Worm (Caenorhabditis elegans): ENCODE results near the gene R05G6.3.
A peak's percentile ranks its signal among the peaks of the same experiment; 100 is the strongest.

R05G6.3 gene

DNA sequence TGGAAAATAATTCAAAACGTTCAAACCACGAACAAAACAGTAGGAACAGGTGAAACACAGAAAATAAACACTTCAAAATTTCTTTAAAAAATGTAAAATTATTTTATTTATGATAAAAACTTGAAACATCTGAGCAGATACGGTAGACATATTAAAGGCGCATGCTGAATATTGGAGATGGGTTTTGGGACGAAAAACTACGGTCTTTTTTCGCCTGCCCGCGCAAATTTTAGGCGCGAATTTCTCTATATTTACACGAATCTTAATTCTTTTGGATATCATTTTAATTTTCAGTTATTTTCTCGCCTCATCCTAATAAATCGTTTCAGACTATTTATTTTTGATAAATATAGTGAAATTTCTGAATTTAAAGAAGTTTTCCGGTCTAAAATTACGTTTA is 38.7 kb upstream of the R05G6.3 start (continued):
- TF ChIP-seq lin-26 (GFP tag; IDR thresholded peaks at IDR 0.05) = no peak
- peak in 2 of 3 experiments; percentile 25 to 64 for TF ChIP-seq lin-35 (GFP tag; optimal IDR thresholded peaks at IDR 0.05)
- no peak for TF ChIP-seq nfya-2 (GFP tag; IDR thresholded peaks at IDR 0.05)
- TF ChIP-seq Y53F4B.3 (GFP tag; IDR thresholded peaks at IDR 0.05) = no peak
- TF ChIP-seq lsy-27 (tag; optimal IDR thresholded peaks at IDR 0.05; ENCODE audit: borderline replicate concordance, insufficient read depth) = no peak
- no peak for TF ChIP-seq ceh-27 (GFP tag; optimal IDR thresholded peaks at IDR 0.05)
- no peak for TF ChIP-seq F22D6.2 (tag; optimal IDR thresholded peaks at IDR 0.05)
- no peak for TF ChIP-seq F37B4.10 (GFP tag; IDR thresholded peaks at IDR 0.05)
- TF ChIP-seq madf-3 (GFP tag; IDR thresholded peaks at IDR 0.05) = peak; percentile 89
- TF ChIP-seq F10E7.11 (tag; optimal IDR thresholded peaks at IDR 0.05) = no peak
- no peak for TF ChIP-seq sea-2 (GFP tag; IDR thresholded peaks at IDR 0.05)
- TF ChIP-seq him-1 (tag; optimal IDR thresholded peaks at IDR 0.05) = no peak
- no peak for TF ChIP-seq nhr-179 (tag; optimal IDR thresholded peaks at IDR 0.05)
- 0 out of 2 replicates have a peak, but pooled peaks have one; percentile 42 for TF ChIP-seq Y53G8AR.9 (GFP tag; conservative IDR thresholded peaks at IDR 0.05)
- no peak for TF ChIP-seq cebp-2 (GFP tag; IDR thresholded peaks at IDR 0.05)
- no peak for TF ChIP-seq mxl-1 (tag; optimal IDR thresholded peaks at IDR 0.05)
- no peak for TF ChIP-seq Y79H2A.3 (GFP tag; conservative IDR thresholded peaks at IDR 0.05)
- TF ChIP-seq madf-6 (GFP tag; IDR thresholded peaks at IDR 0.05) = peak; percentile 99
- TF ChIP-seq attf-5 (GFP tag; optimal IDR thresholded peaks at IDR 0.05) = no peak
- peak; percentile 77 for TF ChIP-seq snpc-4 (GFP tag; optimal IDR thresholded peaks at IDR 0.05)
- peak in 3 of 4 experiments; percentile 40 to 61 (median 41) for TF ChIP-seq snpc-4 (tag; optimal IDR thresholded peaks at IDR 0.05)
- TF ChIP-seq snpc-1.1 (tag; optimal IDR thresholded peaks at IDR 0.05; ENCODE audit: insufficient read depth) = peak; percentile 72
- no peak for TF ChIP-seq bed-1 (GFP tag; IDR thresholded peaks at IDR 0.05)
- no peak for TF ChIP-seq sptf-2 (GFP tag; optimal IDR thresholded peaks at IDR 0.05)
- no peak for TF ChIP-seq akir-1 (GFP tag; optimal IDR thresholded peaks at IDR 0.05)
- TF ChIP-seq hrde-1 (tag; optimal IDR thresholded peaks at IDR 0.05; ENCODE audit: borderline replicate concordance) = peak; percentile 69
- no peak for TF ChIP-seq F57C9.4 (tag; optimal IDR thresholded peaks at IDR 0.05)
- TF ChIP-seq tlf-1 (GFP tag; optimal IDR thresholded peaks at IDR 0.05) = peak; percentile 79
- TF ChIP-seq ztf-25 (GFP tag; IDR thresholded peaks at IDR 0.05) = no peak
- TF ChIP-seq ztf-26 (tag; optimal IDR thresholded peaks at IDR 0.05) = no peak
- no peak for TF ChIP-seq ccch-3 (GFP tag; optimal IDR thresholded peaks at IDR 0.05)
- no peak for TF ChIP-seq ztf-6 (GFP tag; IDR thresholded peaks at IDR 0.05)
- TF ChIP-seq dpl-1 (GFP tag; optimal IDR thresholded peaks at IDR 0.05) = peak; percentile 98
- no peak for TF ChIP-seq ama-1 (optimal IDR thresholded peaks at IDR 0.05)
- TF ChIP-seq ama-1 (GFP tag; optimal IDR thresholded peaks at IDR 0.05) = no peak
- TF ChIP-seq madf-8 (GFP tag; conservative IDR thresholded peaks at IDR 0.05) = peak; percentile 95
- TF ChIP-seq Y95B8A.8 (GFP tag; IDR thresholded peaks at IDR 0.05) = peak; percentile 92
- TF ChIP-seq lsl-1 (GFP tag; optimal IDR thresholded peaks at IDR 0.05) = peak; percentile 98
- no peak for TF ChIP-seq nhr-27 (tag; optimal IDR thresholded peaks at IDR 0.05)
- TF ChIP-seq hmg-1.2 (GFP tag; IDR thresholded peaks at IDR 0.05) = peak; percentile 54
- no peak for TF ChIP-seq sdz-38 (tag; optimal IDR thresholded peaks at IDR 0.05)
- TF ChIP-seq attf-3 (GFP tag; conservative IDR thresholded peaks at IDR 0.05) = no peak
- no peak for TF ChIP-seq egl-18 (GFP tag; IDR thresholded peaks at IDR 0.05)
- TF ChIP-seq rpc-1 (optimal IDR thresholded peaks at IDR 0.05) = no peak
- no peak for TF ChIP-seq rpc-1 (tag; optimal IDR thresholded peaks at IDR 0.05)
- TF ChIP-seq D2030.7 (GFP tag; IDR thresholded peaks at IDR 0.05) = peak; percentile 93
- peak; percentile 92 for TF ChIP-seq ceh-91 (GFP tag; IDR thresholded peaks at IDR 0.05)
- no peak for TF ChIP-seq ztf-22 (GFP tag; optimal IDR thresholded peaks at IDR 0.05)
- TF ChIP-seq F33H1.4 (GFP tag; IDR thresholded peaks at IDR 0.05) = peak; percentile 98
- TF ChIP-seq F55B11.4 (tag; optimal IDR thresholded peaks at IDR 0.05; ENCODE audit: borderline replicate concordance, insufficient read depth) = no peak
